Worm (Caenorhabditis elegans) whole organism, midembryonic: ENCODE results near the gene F16H6.8.

Source experiments
- cog-1 ChIP-seq: sonication (generic microtip); optimal IDR thresholded peaks from 2 replicates; lab custom pipeline; 2016; ENCODE audit warnings: missing genetic modification characterization, missing compliant biosample characterization
- flt-1 ChIP-seq: fragments of 200-800 bp; sonication (Bioruptor generic); IDR thresholded peaks from 2 replicates; pipeline ENCODE4 v1.3.6; 2022; ENCODE audit warnings: missing genetic modification characterization, missing compliant biosample characterization
- med-1 ChIP-seq: sonication (generic microtip); optimal IDR thresholded peaks from 2 replicates; lab custom pipeline; 2017; ENCODE audit warnings: missing genetic modification characterization, mild to moderate bottlenecking, missing compliant biosample characterization, antibody characterized with exemption, missing genetic modification reagents; ENCODE audit not compliant: insufficient read depth
- tab-1 ChIP-seq: fragments of 200-800 bp; sonication (Bioruptor generic); IDR thresholded peaks from 2 replicates; pipeline ENCODE4 v1.3.6; 2022; ENCODE audit warnings: missing genetic modification characterization, missing compliant biosample characterization

- TF ChIP-seq cog-1 (tag; lab: Kevin White, UChicago) (no peak), med-1 (GFP tag; lab: Kevin White, UChicago) (no peak), flt-1 (GFP tag; lab: Robert Waterston, UW) (no peak), tab-1 (GFP tag; lab: Robert Waterston, UW) (no peak)
These were observed 31.2 kb downstream of the F16H6.8 start, which contains the start of gene C31G12.3 for ce11 chrV:18184910-18185309.
